Worm (Caenorhabditis elegans) whole organism, L4 larva: ENCODE data around the gene pqn-74.

ENCODE experiments used
- R02D3.7 ChIP-seq: fragments of 150-350 bp; sonication (generic microtip); optimal IDR thresholded peaks from 3 replicates; lab custom pipeline; 2014; ENCODE audit warnings: missing biosample characterization, missing genetic modification characterization
- T20F7.1 ChIP-seq: fragments of 200-800 bp; sonication (Bioruptor generic); optimal IDR thresholded peaks from 2 replicates; lab custom pipeline; 2018; ENCODE audit warnings: mild to moderate bottlenecking, missing genetic modification characterization, missing compliant biosample characterization
- cey-2 ChIP-seq: sonication (generic microtip); optimal IDR thresholded peaks from 3 replicates; lab custom pipeline; 2017; ENCODE audit warnings: missing genetic modification characterization, mild to moderate bottlenecking, missing compliant biosample characterization, antibody characterized with exemption, borderline replicate concordance; ENCODE audit not compliant: insufficient read depth
- ctbp-1 ChIP-seq: fragments of 200-800 bp; sonication (Bioruptor generic); IDR thresholded peaks from 2 replicates; pipeline ENCODE4 v1.3.6; 2022; ENCODE audit warnings: missing genetic modification reagents, missing genetic modification characterization, missing compliant biosample characterization
- dpl-1 ChIP-seq: fragments of 150-350 bp; optimal IDR thresholded peaks from 2 replicates; lab custom pipeline; 2014; ENCODE audit warnings: missing biosample characterization, missing genetic modification reagents, missing genetic modification characterization
- egl-27 ChIP-seq: sonication (generic microtip); optimal IDR thresholded peaks from 3 replicates; lab custom pipeline; 2017; ENCODE audit warnings: missing biosample characterization, missing genetic modification reagents, missing genetic modification characterization
- lir-3 ChIP-seq: sonication (generic microtip); optimal IDR thresholded peaks from 2 replicates; lab custom pipeline; 2016; ENCODE audit warnings: mild to moderate bottlenecking, missing genetic modification characterization, missing compliant biosample characterization
- php-3 ChIP-seq: fragments of 200-800 bp; sonication (Bioruptor generic); IDR thresholded peaks from 2 replicates; pipeline ENCODE4 v1.3.6; 2022; ENCODE audit warnings: missing genetic modification reagents, missing genetic modification characterization, missing compliant biosample characterization
- pqm-1 ChIP-seq: sonication (generic microtip); optimal IDR thresholded peaks from 2 replicates; lab custom pipeline; 2017; ENCODE audit warnings: missing biosample characterization, missing genetic modification characterization
- snpc-4 ChIP-seq: fragments of 150-350 bp; optimal IDR thresholded peaks from 2 replicates; lab custom pipeline; 2014; ENCODE audit warnings: missing biosample characterization, missing genetic modification characterization
- tag-97 ChIP-seq: fragments of 200-800 bp; sonication (Bioruptor generic); IDR thresholded peaks from 2 replicates; pipeline ENCODE4 v1.3.6; 2022; ENCODE audit warnings: missing genetic modification characterization, missing compliant biosample characterization
- unc-130 ChIP-seq: sonication (generic microtip); optimal IDR thresholded peaks from 2 replicates; lab custom pipeline; 2016; ENCODE audit warnings: missing genetic modification reagents, missing genetic modification characterization, missing compliant biosample characterization
- unc-62 ChIP-seq, 3 experiments: fragments of 150-350 bp in 1 of 3; sonication (generic microtip); optimal IDR thresholded peaks in 2 of 3; peaks in 1 of 3; 1 replicate in 1 of 3; 2 replicates in 2 of 3; lab custom pipeline; 2014 to 2017; ENCODE audit warnings: missing biosample characterization in 3 of 3, missing genetic modification characterization in 3 of 3, missing genetic modification reagents in 3 of 3, missing genotype in 1 of 3
- zfp-2 ChIP-seq: sonication (generic microtip); optimal IDR thresholded peaks from 2 replicates; lab custom pipeline; 2016; ENCODE audit warnings: mild to moderate bottlenecking, missing genetic modification characterization, missing compliant biosample characterization

- no peak for TF ChIP-seq tag-97
- TF ChIP-seq snpc-4 (tag; lab: Kevin White, UChicago), result no peak
- no peak for TF ChIP-seq ctbp-1 (GFP tag; lab: Robert Waterston, UW)
- TF ChIP-seq egl-27 (tag; lab: Kevin White, UChicago), result no peak
- TF ChIP-seq php-3 (GFP tag; lab: Robert Waterston, UW), result no peak
- TF ChIP-seq dpl-1 (GFP tag; lab: Kevin White, UChicago), result no peak
- no peak for TF ChIP-seq unc-62 (GFP tag; optimal IDR thresholded peaks at IDR 0.05 in 1 of 2; lab: Kevin White, UChicago)
- TF ChIP-seq unc-62 (tag; optimal IDR thresholded peaks at IDR 0.05; lab: Kevin White, UChicago), result no peak
- no peak for TF ChIP-seq cey-2 (tag; lab: Kevin White, UChicago)
- no peak for TF ChIP-seq T20F7.1 (GFP tag; lab: Kevin White, UChicago)
- TF ChIP-seq zfp-2 (tag; lab: Kevin White, UChicago), result no peak
- TF ChIP-seq lir-3 (tag; lab: Kevin White, UChicago), result no peak
- no peak for TF ChIP-seq pqm-1
- no peak for TF ChIP-seq unc-130 (GFP tag; lab: Kevin White, UChicago)
- TF ChIP-seq R02D3.7 (tag; lab: Kevin White, UChicago), result no peak
These were observed 26.4 kb downstream of the pqn-74 start for ce11 chrIV:13304786-13305185.
